Fruit fly (Drosophila melanogaster): ENCODE results near the gene CG43336.

DNA sequence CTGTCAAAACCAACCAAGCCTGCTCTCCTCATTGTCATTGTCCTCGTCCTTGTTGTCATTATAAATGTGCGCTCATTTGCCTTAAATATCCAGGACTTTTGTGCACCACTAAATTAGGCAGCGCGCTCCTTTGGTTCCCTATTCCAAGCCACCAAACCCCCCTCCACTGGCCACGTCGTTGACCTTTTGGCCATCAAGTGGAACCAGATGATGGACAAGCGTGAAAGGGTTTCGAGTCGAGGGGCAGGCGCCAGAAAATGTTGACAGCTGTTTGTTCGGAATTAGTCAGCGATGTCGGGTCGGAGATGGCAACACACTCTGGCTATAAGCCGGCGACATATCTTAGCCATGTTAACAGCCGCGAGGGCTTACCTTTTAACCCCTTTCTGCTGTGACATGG is 23.1 kb upstream of the CG43336 start:
- TF ChIP-seq h (optimal IDR thresholded peaks at IDR 0.05) (no peak), psq (optimal IDR thresholded peaks at IDR 0.05) (no peak), ttk (optimal IDR thresholded peaks at IDR 0.05) (no peak), Myc (optimal IDR thresholded peaks at IDR 0.05) (no peak), Sin3A (optimal IDR thresholded peaks at IDR 0.05) (no peak), insv (optimal IDR thresholded peaks at IDR 0.05) (no peak)

Data from Kc167 (cell line).